Fruit fly (Drosophila melanogaster) Kc167 (cell line): ENCODE measurements around the gene CG7432.

Experiments
- Myc ChIP-seq: fragments of >200 bp; optimal IDR thresholded peaks from 2 replicates; lab custom pipeline; 2017; ENCODE audit warnings: missing external identifiers
- Sin3A ChIP-seq: fragments of >200 bp; optimal IDR thresholded peaks from 2 replicates; lab custom pipeline; 2018; ENCODE audit warnings: missing external identifiers
- h ChIP-seq: fragments of >200 bp; optimal IDR thresholded peaks from 3 replicates; lab custom pipeline; 2018; ENCODE audit warnings: missing external identifiers
- insv ChIP-seq: fragments of >200 bp; optimal IDR thresholded peaks from 3 replicates; lab custom pipeline; 2018; ENCODE audit warnings: missing external identifiers
- psq ChIP-seq: fragments of >200 bp; optimal IDR thresholded peaks from 2 replicates; lab custom pipeline; 2017; ENCODE audit warnings: missing external identifiers
- ttk ChIP-seq: sonication (Bioruptor generic); optimal IDR thresholded peaks from 2 replicates; lab custom pipeline; 2017; ENCODE audit warnings: missing external identifiers

- TF ChIP-seq h (lab: Kevin White, UChicago) (no peak), ttk (lab: Kevin White, UChicago) (no peak), Myc (lab: Kevin White, UChicago) (no peak), Sin3A (lab: Kevin White, UChicago) (no peak), insv (lab: Kevin White, UChicago) (no peak), psq (no peak)
These were observed at the start of gene CG7432 for dm6 chr3R:19664713-19665112.
